Worm (Caenorhabditis elegans) whole organism, mixed stage, embryonic: Measurements from ENCODE around the gene mdmh-35.

Experiments used
- M03D4.4 ChIP-seq: sonication (generic microtip); optimal IDR thresholded peaks from 2 replicates; lab custom pipeline; 2017; ENCODE audit warnings: mild to moderate bottlenecking, missing genetic modification characterization, missing compliant biosample characterization
- bed-3 ChIP-seq: fragments of 200-800 bp; sonication (Bioruptor generic); optimal IDR thresholded peaks from 3 replicates; lab custom pipeline; 2018; ENCODE audit warnings: mild to moderate bottlenecking, missing genetic modification characterization, moderate library complexity, missing compliant biosample characterization
- ceh-39 ChIP-seq: fragments of 150-350 bp; optimal IDR thresholded peaks from 2 replicates; lab custom pipeline; 2014; ENCODE audit warnings: missing biosample characterization, missing genetic modification characterization
- ceh-43 ChIP-seq: fragments of 200-800 bp; sonication (Bioruptor generic); optimal IDR thresholded peaks from 2 replicates; lab custom pipeline; 2018; ENCODE audit warnings: mild to moderate bottlenecking, missing genetic modification characterization, moderate library complexity, missing compliant biosample characterization
- ceh-83 ChIP-seq: fragments of 200-800 bp; sonication (Bioruptor generic); optimal IDR thresholded peaks from 2 replicates; lab custom pipeline; 2018; ENCODE audit warnings: mild to moderate bottlenecking, missing genetic modification characterization, missing compliant biosample characterization
- cnd-1 ChIP-seq: fragments of 200-800 bp; sonication (Bioruptor generic); optimal IDR thresholded peaks from 2 replicates; lab custom pipeline; 2018; ENCODE audit warnings: mild to moderate bottlenecking, missing genetic modification characterization, missing compliant biosample characterization
- drap-1 ChIP-seq: fragments of 200-800 bp; sonication (Bioruptor generic); optimal IDR thresholded peaks from 3 replicates; lab custom pipeline; 2018; ENCODE audit warnings: mild to moderate bottlenecking, missing genetic modification characterization, missing compliant biosample characterization
- elt-1 ChIP-seq: sonication (generic microtip); optimal IDR thresholded peaks from 2 replicates; lab custom pipeline; 2017; ENCODE audit warnings: missing genetic modification characterization, mild to moderate bottlenecking, missing compliant biosample characterization, antibody characterized with exemption, moderate library complexity, borderline replicate concordance; ENCODE audit not compliant: insufficient read depth
- elt-3 ChIP-seq: fragments of 150-350 bp; optimal IDR thresholded peaks from 2 replicates; lab custom pipeline; 2014; ENCODE audit warnings: missing biosample characterization, missing genetic modification characterization
- flh-1 ChIP-seq: fragments of 200-800 bp; sonication (Bioruptor generic); optimal IDR thresholded peaks from 2 replicates; lab custom pipeline; 2018; ENCODE audit warnings: mild to moderate bottlenecking, missing genetic modification characterization, moderate library complexity, missing compliant biosample characterization
- lin-32 ChIP-seq: fragments of 200-800 bp; sonication (Bioruptor generic); optimal IDR thresholded peaks from 2 replicates; lab custom pipeline; 2018; ENCODE audit warnings: mild to moderate bottlenecking, missing genetic modification characterization, missing compliant biosample characterization
- lsy-2 ChIP-seq: fragments of 150-350 bp; optimal IDR thresholded peaks from 2 replicates; lab custom pipeline; 2014; ENCODE audit warnings: missing biosample characterization, missing genetic modification characterization
- mab-5 ChIP-seq: fragments of 150-350 bp; optimal IDR thresholded peaks from 2 replicates; lab custom pipeline; 2014; ENCODE audit warnings: missing biosample characterization, missing genetic modification characterization
- mep-1 ChIP-seq: fragments of 150-350 bp; optimal IDR thresholded peaks from 2 replicates; lab custom pipeline; 2017; ENCODE audit warnings: missing biosample characterization, missing genetic modification reagents, missing genetic modification characterization, inconsistent platforms
- mls-2 ChIP-seq: sonication (generic microtip); optimal IDR thresholded peaks from 2 replicates; lab custom pipeline; 2016; ENCODE audit warnings: mild to moderate bottlenecking, missing genetic modification characterization, moderate library complexity, missing compliant biosample characterization
- nhr-12 ChIP-seq: fragments of 150-350 bp; optimal IDR thresholded peaks from 2 replicates; lab custom pipeline; 2014; ENCODE audit warnings: missing biosample characterization, missing genetic modification characterization
- nhr-237 ChIP-seq: fragments of 150-350 bp; optimal IDR thresholded peaks from 2 replicates; lab custom pipeline; 2014; ENCODE audit warnings: missing biosample characterization, missing genetic modification characterization
- nhr-28 ChIP-seq: fragments of 150-350 bp; optimal IDR thresholded peaks from 2 replicates; lab custom pipeline; 2014; ENCODE audit warnings: missing biosample characterization, missing genetic modification characterization
- nhr-76 ChIP-seq: sonication (generic microtip); optimal IDR thresholded peaks from 2 replicates; lab custom pipeline; 2017; ENCODE audit warnings: missing biosample characterization, missing genetic modification characterization
- pha-4 ChIP-seq: fragments of 150-350 bp; optimal IDR thresholded peaks from 2 replicates; lab custom pipeline; 2018; ENCODE audit warnings: missing biosample characterization, missing genetic modification reagents, missing genetic modification characterization
- sem-2 ChIP-seq: fragments of 200-800 bp; sonication (Bioruptor generic); optimal IDR thresholded peaks from 2 replicates; lab custom pipeline; 2018; ENCODE audit warnings: mild to moderate bottlenecking, missing genetic modification characterization, missing compliant biosample characterization
- sptf-1 ChIP-seq: sonication (generic microtip); optimal IDR thresholded peaks from 2 replicates; lab custom pipeline; 2017; ENCODE audit warnings: mild to moderate bottlenecking, missing genetic modification characterization, moderate library complexity, missing compliant biosample characterization
- unc-39 ChIP-seq: fragments of 150-350 bp; optimal IDR thresholded peaks from 2 replicates; lab custom pipeline; 2014; ENCODE audit warnings: missing biosample characterization, missing genetic modification characterization
- zip-8 ChIP-seq: fragments of 150-350 bp; optimal IDR thresholded peaks from 2 replicates; lab custom pipeline; 2014; ENCODE audit warnings: missing biosample characterization, missing genetic modification characterization
- ztf-11 ChIP-seq: fragments of 150-350 bp; optimal IDR thresholded peaks from 2 replicates; lab custom pipeline; 2014; ENCODE audit warnings: missing biosample characterization, missing genetic modification characterization

mdmh-35 gene

DNA sequence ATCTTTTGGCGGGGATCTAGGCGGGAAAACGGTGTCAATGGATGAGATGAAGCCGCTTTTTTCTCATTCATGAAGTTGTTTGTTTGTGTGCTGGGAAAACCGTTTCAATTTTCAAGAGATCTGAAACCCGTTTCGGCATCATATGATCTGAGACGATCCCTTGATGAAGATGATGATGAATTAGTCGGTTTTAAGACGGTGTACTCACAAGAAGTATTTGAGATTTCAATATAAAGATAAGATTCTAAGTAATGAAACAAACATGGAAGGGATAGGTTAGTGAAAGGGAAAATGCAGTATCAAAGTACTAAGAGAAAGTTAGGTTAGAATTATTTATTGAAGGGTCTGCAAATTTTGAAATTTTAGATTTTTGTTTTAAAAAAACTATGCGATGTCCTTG, 47.4 kb downstream of the mdmh-35 start:
- TF ChIP-seq sptf-1 (tag; lab: Kevin White, UChicago), result no peak
- no peak for TF ChIP-seq elt-3 (tag; lab: Kevin White, UChicago)
- TF ChIP-seq mls-2, result no peak
- no peak for TF ChIP-seq unc-39 (tag; lab: Kevin White, UChicago)
- TF ChIP-seq mab-5, result no peak
- TF ChIP-seq ceh-43 (GFP tag; lab: Kevin White, UChicago), result no peak
- no peak for TF ChIP-seq sem-2 (GFP tag; lab: Kevin White, UChicago)
- no peak for TF ChIP-seq mep-1 (tag; lab: Kevin White, UChicago)
- no peak for TF ChIP-seq nhr-28 (tag; lab: Kevin White, UChicago)
- TF ChIP-seq drap-1 (GFP tag; lab: Kevin White, UChicago), result no peak
- no peak for TF ChIP-seq pha-4
- no peak for TF ChIP-seq M03D4.4 (tag; lab: Kevin White, UChicago)
- no peak for TF ChIP-seq ceh-83 (GFP tag; lab: Kevin White, UChicago)
- no peak for TF ChIP-seq flh-1
- TF ChIP-seq bed-3 (GFP tag; lab: Kevin White, UChicago), result no peak
- TF ChIP-seq nhr-237 (tag; lab: Kevin White, UChicago), result no peak
- no peak for TF ChIP-seq zip-8 (tag; lab: Kevin White, UChicago)
- TF ChIP-seq nhr-12 (tag; lab: Kevin White, UChicago), result no peak
- TF ChIP-seq ceh-39 (tag; lab: Kevin White, UChicago), result no peak
- TF ChIP-seq ztf-11 (tag; lab: Kevin White, UChicago), result no peak
- TF ChIP-seq, all 35 proteins: peak for 0

DNA sequence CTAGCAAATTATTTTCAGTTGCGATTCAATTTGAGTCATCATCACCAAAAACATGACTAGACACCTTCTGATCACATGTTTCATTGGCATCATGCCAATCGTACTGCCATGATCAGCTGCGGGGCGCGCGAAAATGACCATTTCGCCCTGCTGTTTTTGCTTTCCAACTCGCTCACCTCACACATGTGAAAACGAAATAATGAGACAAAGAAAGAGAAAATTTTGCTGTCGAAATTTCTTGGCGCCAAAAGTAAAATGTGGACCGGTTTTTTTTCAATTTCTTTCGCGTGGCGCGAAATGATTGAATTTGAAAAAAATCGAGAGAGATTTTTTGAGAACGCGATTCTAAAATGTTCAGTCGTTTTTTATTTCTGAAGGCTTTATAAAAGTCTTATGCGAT, 48.6 kb downstream of the mdmh-35 start:
- TF ChIP-seq drap-1 (GFP tag; lab: Kevin White, UChicago) (no peak), ceh-83 (GFP tag; lab: Kevin White, UChicago) (no peak), cnd-1 (no peak), nhr-237 (tag; lab: Kevin White, UChicago) (no peak), nhr-76 (no peak), pha-4 (no peak), zip-8 (tag; lab: Kevin White, UChicago) (no peak), elt-1 (tag; lab: Kevin White, UChicago) (no peak)

DNA sequence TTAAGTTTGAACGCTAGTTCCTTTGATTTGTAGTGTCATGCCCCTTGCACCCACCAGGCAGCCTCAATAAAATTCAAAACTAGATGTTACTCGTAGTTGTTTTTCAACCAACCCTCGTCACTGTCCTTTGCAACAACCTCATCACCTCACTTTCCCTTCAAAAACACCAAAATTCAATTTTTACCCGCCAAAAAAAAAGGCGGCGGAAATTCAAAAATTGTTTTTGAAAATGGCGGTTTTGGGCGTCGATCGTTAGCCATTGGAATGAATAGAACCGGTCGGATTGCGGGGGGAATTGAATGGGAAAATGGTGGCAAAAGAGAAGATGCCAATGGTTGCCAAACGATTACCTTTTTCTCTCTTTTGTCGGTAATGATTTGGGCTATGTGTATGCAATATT, 49.5 kb downstream of the mdmh-35 start:
- no peak for TF ChIP-seq lin-32 (GFP tag; lab: Kevin White, UChicago)
- no peak for TF ChIP-seq pha-4
- TF ChIP-seq elt-3 (tag; lab: Kevin White, UChicago), result no peak
- no peak for TF ChIP-seq lsy-2
- TF ChIP-seq, all 35 proteins: peak for 0
